Fruit fly (Drosophila melanogaster): ENCODE measurements around the gene CG11537.

DNA sequence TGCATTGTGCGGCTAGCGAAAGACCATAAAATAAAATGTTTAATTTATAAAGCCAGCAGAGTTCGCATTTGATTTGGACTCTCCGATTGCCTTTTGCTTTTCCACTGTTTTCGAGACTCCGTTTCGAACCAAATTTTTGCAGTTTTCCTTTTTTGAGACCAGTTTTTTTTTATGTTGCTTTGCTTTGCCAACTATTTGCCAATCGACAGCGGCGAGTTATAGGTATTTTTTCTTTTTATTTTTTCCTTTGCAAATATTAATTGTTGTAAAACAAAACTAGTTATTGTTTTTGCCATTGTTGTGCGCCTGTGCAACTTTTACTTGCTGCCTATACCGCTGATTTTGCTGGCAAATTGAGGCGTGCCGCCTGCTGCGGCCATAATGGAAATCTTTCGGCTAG lies 37.7 kb downstream of the CG11537 start:
- TF ChIP-seq CG2678 (tag; optimal IDR thresholded peaks at IDR 0.05) (no peak), sna (GFP tag; IDR thresholded peaks at IDR 0.05; ENCODE audit: partially characterized antibody) (no peak)

Measured in whole organism, embryonic.